Worm (Caenorhabditis elegans): ENCODE results near the gene srbc-21.

DNA sequence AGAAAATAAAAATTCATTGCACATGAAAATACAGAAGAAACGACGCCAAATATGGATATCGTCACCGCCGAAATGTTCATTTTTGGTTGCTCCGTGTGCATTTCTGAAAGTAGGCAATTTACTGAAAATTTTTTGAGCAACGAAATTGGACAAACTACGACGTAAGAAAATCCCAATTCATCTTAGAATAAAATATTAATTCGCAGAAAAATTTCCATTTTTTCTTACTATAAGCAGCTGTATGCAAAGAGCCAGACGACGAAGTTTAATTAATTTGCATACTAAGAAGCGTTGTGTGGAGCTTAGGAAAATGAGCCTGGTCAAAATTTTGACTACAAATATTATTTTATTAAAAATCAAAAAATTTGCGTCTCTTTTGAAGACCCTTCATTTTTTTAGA, 11.3 kb downstream of the srbc-21 start, which contains the start of gene srbc-19:
- TF ChIP-seq med-1 (GFP tag; optimal IDR thresholded peaks at IDR 0.05; ENCODE audit: insufficient read depth) (no peak), flt-1 (GFP tag; IDR thresholded peaks at IDR 0.05) (no peak), ztf-29 (GFP tag; IDR thresholded peaks at IDR 0.05) (no peak), cog-1 (tag; optimal IDR thresholded peaks at IDR 0.05) (no peak)

All from whole organism, midembryonic.